Worm (Caenorhabditis elegans) whole organism, late embryonic: ENCODE results near the gene clec-262.

Source experiments
- ama-1 ChIP-seq: fragments of 150-350 bp; optimal IDR thresholded peaks from 2 replicates; lab custom pipeline; 2014
- ceh-48 ChIP-seq: sonication (generic microtip); optimal IDR thresholded peaks from 2 replicates; lab custom pipeline; 2016; ENCODE audit warnings: missing genetic modification characterization, inconsistent platforms, missing compliant biosample characterization
- hlh-6 ChIP-seq: sonication (generic microtip); optimal IDR thresholded peaks from 2 replicates; lab custom pipeline; 2016; ENCODE audit warnings: missing genotype, missing genetic modification characterization, missing compliant biosample characterization
- odd-2 ChIP-seq: sonication (generic microtip); optimal IDR thresholded peaks from 2 replicates; lab custom pipeline; 2017; ENCODE audit warnings: antibody characterized with exemption, mild to moderate bottlenecking, missing genetic modification characterization, missing compliant biosample characterization
- pax-1 ChIP-seq: fragments of 150-350 bp; optimal IDR thresholded peaks from 2 replicates; lab custom pipeline; 2014; ENCODE audit warnings: missing biosample characterization, missing genetic modification characterization
- pha-4 ChIP-seq: fragments of 150-350 bp; optimal IDR thresholded peaks from 2 replicates; lab custom pipeline; 2018; ENCODE audit warnings: missing biosample characterization, missing genetic modification reagents, missing genetic modification characterization
- unc-42 ChIP-seq: sonication (generic microtip); optimal IDR thresholded peaks from 2 replicates; lab custom pipeline; 2016; ENCODE audit warnings: missing genotype, missing genetic modification characterization, missing compliant biosample characterization
- unc-55 ChIP-seq: sonication (generic microtip); optimal IDR thresholded peaks from 2 replicates; lab custom pipeline; 2017; ENCODE audit warnings: missing biosample characterization, missing genetic modification reagents, missing genetic modification characterization

DNA sequence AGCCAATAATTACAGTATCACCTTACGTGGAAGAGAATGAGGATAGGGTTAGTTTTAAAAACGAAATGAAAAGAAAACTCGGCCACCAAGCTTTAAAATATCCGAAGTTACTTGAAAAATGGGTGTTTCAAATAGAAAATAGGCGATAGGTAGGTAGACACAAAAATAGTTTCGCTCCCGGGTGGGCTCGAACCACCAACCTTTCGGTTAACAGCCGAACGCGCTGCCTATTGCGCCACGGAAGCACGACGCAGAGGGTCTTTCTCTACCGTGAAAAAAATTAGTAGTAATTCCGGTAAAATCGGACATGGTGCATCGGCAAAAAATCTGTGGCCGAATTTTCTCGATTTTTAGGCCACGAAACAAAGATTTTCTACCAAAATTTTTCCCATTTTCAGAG lies 36.0 kb downstream of the clec-262 start:
- TF ChIP-seq ama-1 (lab: Kevin White, UChicago) = no peak
- TF ChIP-seq hlh-6 (tag; lab: Kevin White, UChicago) = no peak
- no peak for TF ChIP-seq odd-2 (tag; lab: Kevin White, UChicago)
- no peak for TF ChIP-seq unc-42
- no peak for TF ChIP-seq pha-4 (tag; lab: Kevin White, UChicago)
- TF ChIP-seq unc-55 (GFP tag; lab: Kevin White, UChicago) = no peak
- TF ChIP-seq ceh-48 (tag; lab: Kevin White, UChicago) = no peak
- no peak for TF ChIP-seq pax-1 (tag; lab: Kevin White, UChicago)
